Worm (Caenorhabditis elegans): ENCODE measurements around the gene rpl-11.2.

ce11 chrX:2274237-2274636 is 31.8 kb upstream of the rpl-11.2 start, which contains the start of gene AH9.4:
- TF ChIP-seq elt-1 (tag; optimal IDR thresholded peaks at IDR 0.05; ENCODE audit: borderline replicate concordance, insufficient read depth) (no peak), nhr-237 (tag; optimal IDR thresholded peaks at IDR 0.05) (no peak), nhr-28 (tag; optimal IDR thresholded peaks at IDR 0.05) (no peak), ztf-11 (tag; optimal IDR thresholded peaks at IDR 0.05) (no peak)
